Worm (Caenorhabditis elegans) whole organism, early embryonic: ENCODE results near the gene ceh-82.

Source experiments
- B0310.2 ChIP-seq: sonication (generic microtip); optimal IDR thresholded peaks from 2 replicates; lab custom pipeline; 2016; ENCODE audit warnings: mild to moderate bottlenecking, missing genetic modification characterization, missing compliant biosample characterization
- ama-1 ChIP-seq: fragments of 150-350 bp; optimal IDR thresholded peaks from 2 replicates; lab custom pipeline; 2014
- flt-1 ChIP-seq: fragments of 200-800 bp; sonication (Bioruptor generic); IDR thresholded peaks from 2 replicates; pipeline ENCODE4 v1.3.6; 2022; ENCODE audit warnings: missing genetic modification characterization, missing compliant biosample characterization

ce11 chrII:1738844-1739243, 6.8 kb downstream of the ceh-82 start, which contains the start of the genes irld-9 and irld-33:
- TF ChIP-seq flt-1 (GFP tag; lab: Robert Waterston, UW) = no peak
- no peak for TF ChIP-seq ama-1
- no peak for TF ChIP-seq B0310.2 (tag; lab: Kevin White, UChicago)
